Fruit fly (Drosophila melanogaster) whole organism, embryonic: ENCODE data around the gene CG13603.

Source experiments
- ATbp ChIP-seq: fragments of 200-800 bp; sonication (Bioruptor generic); optimal IDR thresholded peaks from 2 replicates; lab custom pipeline; 2017; ENCODE audit warnings: missing biosample characterization, mild to moderate bottlenecking, missing genetic modification characterization, missing genetic modification reagents
- CG10209 ChIP-seq: fragments of 200-800 bp; sonication (Bioruptor generic); optimal IDR thresholded peaks from 3 replicates; lab custom pipeline; 2017; ENCODE audit warnings: missing biosample characterization, mild to moderate bottlenecking, missing genetic modification characterization, missing genetic modification reagents
- CG11247 ChIP-seq: fragments of 200-800 bp; sonication (Bioruptor generic); IDR thresholded peaks from 2 replicates; pipeline ENCODE4 v1.3.6; 2022; ENCODE audit warnings: missing biosample characterization, missing genetic modification characterization
- CG11456 ChIP-seq: fragments of 200-800 bp; sonication (Bioruptor generic); IDR thresholded peaks from 3 replicates; pipeline ENCODE4 v1.3.6; 2022; ENCODE audit warnings: missing biosample characterization, missing genetic modification characterization
- CG11560 ChIP-seq: fragments of 200-800 bp; sonication (Bioruptor generic); IDR thresholded peaks from 3 replicates; pipeline ENCODE4 v1.3.6; 2022; ENCODE audit warnings: missing biosample characterization, missing genetic modification characterization
- CG12155 ChIP-seq: fragments of 200-800 bp; sonication (Bioruptor generic); optimal IDR thresholded peaks from 3 replicates; lab custom pipeline; 2016; ENCODE audit warnings: missing biosample characterization, missing genetic modification characterization
- CG13287 ChIP-seq: fragments of 200-800 bp; sonication (Bioruptor generic); IDR thresholded peaks from 2 replicates; pipeline ENCODE4 v1.3.6; 2022; ENCODE audit warnings: missing biosample characterization, missing genetic modification characterization; ENCODE audit not compliant: partially characterized antibody
- CG16779 ChIP-seq: fragments of 200-800 bp; sonication (Bioruptor generic); IDR thresholded peaks from 2 replicates; pipeline ENCODE4 v1.3.6; 2022; ENCODE audit warnings: missing biosample characterization, missing genetic modification characterization
- CG17359 ChIP-seq: fragments of 200-800 bp; sonication (Bioruptor generic); optimal IDR thresholded peaks from 3 replicates; lab custom pipeline; 2018; ENCODE audit warnings: missing biosample characterization, mild to moderate bottlenecking, missing genetic modification characterization, moderate library complexity
- CG17829 ChIP-seq: fragments of 200-800 bp; optimal IDR thresholded peaks from 2 replicates; lab custom pipeline; 2019; ENCODE audit warnings: missing biosample characterization, mild to moderate bottlenecking, missing genetic modification characterization, moderate library complexity
- CG2202 ChIP-seq: fragments of 200-800 bp; sonication (Bioruptor generic); optimal IDR thresholded peaks from 2 replicates; lab custom pipeline; 2018; ENCODE audit warnings: missing biosample characterization, mild to moderate bottlenecking, missing genetic modification characterization
- CG6654 ChIP-seq: fragments of 200-800 bp; sonication (Bioruptor generic); optimal IDR thresholded peaks from 2 replicates; lab custom pipeline; 2017; ENCODE audit warnings: missing biosample characterization, mild to moderate bottlenecking, missing genetic modification characterization
- CG6854 ChIP-seq: fragments of 200-800 bp; sonication (Bioruptor generic); optimal IDR thresholded peaks from 3 replicates; lab custom pipeline; 2017; ENCODE audit warnings: missing biosample characterization, mild to moderate bottlenecking, missing genetic modification characterization
- CG7786 ChIP-seq: fragments of 200-800 bp; sonication (Bioruptor generic); optimal IDR thresholded peaks from 2 replicates; lab custom pipeline; 2016; ENCODE audit warnings: missing biosample characterization, missing genetic modification characterization
- CG9817 ChIP-seq: fragments of 200-800 bp; sonication (Bioruptor generic); optimal IDR thresholded peaks from 2 replicates; lab custom pipeline; 2018; ENCODE audit warnings: missing biosample characterization, mild to moderate bottlenecking, missing genetic modification characterization, moderate library complexity
- Deaf1 ChIP-seq: fragments of 200-800 bp; optimal IDR thresholded peaks from 3 replicates; lab custom pipeline; 2019; ENCODE audit warnings: missing biosample characterization, mild to moderate bottlenecking, missing genetic modification characterization, moderate library complexity
- Dek ChIP-seq: fragments of 200-800 bp; sonication (Bioruptor generic); optimal IDR thresholded peaks from 3 replicates; lab custom pipeline; 2019; ENCODE audit warnings: missing biosample characterization, mild to moderate bottlenecking, missing genetic modification characterization, moderate library complexity
- Fer1 ChIP-seq: fragments of 200-800 bp; sonication (Bioruptor generic); optimal IDR thresholded peaks from 2 replicates; lab custom pipeline; 2017; ENCODE audit warnings: missing biosample characterization, mild to moderate bottlenecking, missing genetic modification characterization
- Hmx ChIP-seq: fragments of 200-800 bp; sonication (Bioruptor generic); optimal IDR thresholded peaks from 2 replicates; lab custom pipeline; 2016; ENCODE audit warnings: missing biosample characterization, missing genetic modification characterization
- Hr3 ChIP-seq: fragments of 200-800 bp; sonication (Bioruptor generic); optimal IDR thresholded peaks from 3 replicates; lab custom pipeline; 2016; ENCODE audit warnings: missing biosample characterization, missing genetic modification characterization
- Max ChIP-seq: fragments of 200-800 bp; sonication (Bioruptor generic); optimal IDR thresholded peaks from 2 replicates; lab custom pipeline; 2016; ENCODE audit warnings: missing biosample characterization, mild to moderate bottlenecking, missing genetic modification characterization
- Nf-YC ChIP-seq: fragments of 200-800 bp; optimal IDR thresholded peaks from 3 replicates; lab custom pipeline; 2019; ENCODE audit warnings: missing biosample characterization, mild to moderate bottlenecking, missing genetic modification characterization, moderate library complexity
- Oaz ChIP-seq: fragments of 200-800 bp; sonication (Bioruptor generic); IDR thresholded peaks from 2 replicates; pipeline ENCODE4 v1.3.6; 2022; ENCODE audit warnings: missing biosample characterization, missing genetic modification characterization
- Pdp1 ChIP-seq, 2 experiments: fragments of 200-800 bp; sonication (Bioruptor generic); optimal IDR thresholded peaks; 3 replicates each; lab custom pipeline; 2016; ENCODE audit warnings: missing biosample characterization in 2 of 2, missing genetic modification characterization in 2 of 2, mild to moderate bottlenecking in 1 of 2, moderate library complexity in 1 of 2
- Ravus ChIP-seq: fragments of 200-800 bp; sonication (Bioruptor generic); IDR thresholded peaks from 2 replicates; pipeline ENCODE4 v1.3.6; 2022; ENCODE audit warnings: missing biosample characterization, missing genetic modification characterization
- Sox102F ChIP-seq: fragments of 200-800 bp; sonication (Bioruptor generic); optimal IDR thresholded peaks from 2 replicates; lab custom pipeline; 2018; ENCODE audit warnings: missing biosample characterization, mild to moderate bottlenecking, missing genetic modification characterization, moderate library complexity
- Sry-δ ChIP-seq: fragments of 200-800 bp; sonication (Bioruptor generic); optimal IDR thresholded peaks from 2 replicates; lab custom pipeline; 2016; ENCODE audit warnings: missing biosample characterization, missing genetic modification characterization
- Usf ChIP-seq: fragments of 200-800 bp; sonication (Bioruptor generic); optimal IDR thresholded peaks from 2 replicates; lab custom pipeline; 2017; ENCODE audit warnings: missing genotype, missing biosample characterization, missing genetic modification characterization
- ab ChIP-seq: fragments of 200-800 bp; sonication (Bioruptor generic); optimal IDR thresholded peaks from 2 replicates; lab custom pipeline; 2016; ENCODE audit warnings: missing biosample characterization, missing genetic modification characterization
- bigmax ChIP-seq: fragments of 200-800 bp; sonication (Bioruptor generic); optimal IDR thresholded peaks from 2 replicates; lab custom pipeline; 2018; ENCODE audit warnings: missing biosample characterization, mild to moderate bottlenecking, missing genetic modification characterization
- cg ChIP-seq: fragments of 200-800 bp; sonication (Bioruptor generic); optimal IDR thresholded peaks from 3 replicates; lab custom pipeline; 2019; ENCODE audit warnings: missing biosample characterization, mild to moderate bottlenecking, missing genetic modification characterization, moderate library complexity
- crc ChIP-seq: fragments of 200-800 bp; sonication (Bioruptor generic); optimal IDR thresholded peaks from 2 replicates; lab custom pipeline; 2016; ENCODE audit warnings: missing biosample characterization, missing genetic modification characterization
- ewg ChIP-seq: fragments of 200-800 bp; sonication (Bioruptor generic); optimal IDR thresholded peaks from 3 replicates; lab custom pipeline; 2017; ENCODE audit warnings: mild to moderate bottlenecking, missing biosample characterization, missing genetic modification reagents, missing genetic modification characterization
- eyg ChIP-seq: fragments of 200-800 bp; sonication (Bioruptor generic); optimal IDR thresholded peaks from 3 replicates; lab custom pipeline; 2016; ENCODE audit warnings: missing biosample characterization, missing genetic modification characterization
- fd102C ChIP-seq: fragments of 200-800 bp; sonication (Bioruptor generic); optimal IDR thresholded peaks from 2 replicates; lab custom pipeline; 2018; ENCODE audit warnings: missing biosample characterization, mild to moderate bottlenecking, missing genetic modification characterization, moderate library complexity
- gro ChIP-seq: fragments of 200-800 bp; sonication (Bioruptor generic); optimal IDR thresholded peaks from 2 replicates; lab custom pipeline; 2016; ENCODE audit warnings: missing biosample characterization, missing genetic modification characterization
- gsb-n ChIP-seq: fragments of 200-800 bp; sonication (Bioruptor generic); optimal IDR thresholded peaks from 3 replicates; lab custom pipeline; 2018; ENCODE audit warnings: missing biosample characterization, mild to moderate bottlenecking, missing genetic modification characterization
- onecut ChIP-seq: fragments of 200-800 bp; sonication (Bioruptor generic); IDR thresholded peaks from 2 replicates; pipeline ENCODE4 v1.3.6; 2022; ENCODE audit warnings: missing biosample characterization, missing genetic modification characterization
- org-1 ChIP-seq: fragments of 200-800 bp; sonication (Bioruptor generic); optimal IDR thresholded peaks from 2 replicates; lab custom pipeline; 2017; ENCODE audit warnings: missing biosample characterization, missing genetic modification characterization
- pita ChIP-seq: fragments of 200-800 bp; sonication (Bioruptor generic); optimal IDR thresholded peaks from 2 replicates; lab custom pipeline; 2017; ENCODE audit warnings: missing biosample characterization, mild to moderate bottlenecking, missing genetic modification characterization
- prd ChIP-seq, 3 experiments: fragments of >200 bp in 2 of 3; fragments of 200-800 bp in 1 of 3; sonication (Bioruptor generic) in 1 of 3; optimal IDR thresholded peaks in 2 of 3; IDR thresholded peaks in 1 of 3; 2 replicates in 2 of 3; 3 replicates in 1 of 3; pipeline versions ENCODE4 v1.3.6 to Lab custom; 2017 to 2022; ENCODE audit warnings: missing biosample characterization in 1 of 3, missing genetic modification characterization in 1 of 3
- salm ChIP-seq: fragments of 200-800 bp; sonication (Bioruptor generic); optimal IDR thresholded peaks from 2 replicates; lab custom pipeline; 2018; ENCODE audit warnings: missing biosample characterization, mild to moderate bottlenecking, missing genetic modification characterization
- so ChIP-seq: fragments of 200-800 bp; sonication (Bioruptor generic); IDR thresholded peaks from 3 replicates; pipeline ENCODE4 v1.3.6; 2022; ENCODE audit warnings: missing biosample characterization, missing genetic modification characterization
- tio ChIP-seq: fragments of 200-800 bp; sonication (Bioruptor generic); optimal IDR thresholded peaks from 2 replicates; lab custom pipeline; 2017; ENCODE audit warnings: missing biosample characterization, missing genetic modification characterization, inconsistent platforms
- tll ChIP-seq, 2 experiments: fragments of 200-800 bp in 1 of 2; fragments of >200 bp in 1 of 2; sonication (Bioruptor generic) in 1 of 2; optimal IDR thresholded peaks; 2 replicates each; lab custom pipeline; 2017 to 2019; ENCODE audit warnings: missing biosample characterization in 2 of 2, missing genetic modification characterization in 2 of 2, mild to moderate bottlenecking in 1 of 2, moderate library complexity in 1 of 2
- trem ChIP-seq: fragments of 200-800 bp; optimal IDR thresholded peaks from 3 replicates; lab custom pipeline; 2019; ENCODE audit warnings: missing biosample characterization, mild to moderate bottlenecking, missing genetic modification characterization, moderate library complexity
- zfh2 ChIP-seq: fragments of 200-800 bp; sonication (Bioruptor generic); optimal IDR thresholded peaks from 2 replicates; lab custom pipeline; 2016; ENCODE audit warnings: missing biosample characterization, missing genetic modification characterization

CG13603 gene

dm6 chr3R:23960865-23961264 lies 25.5 kb downstream of the CG13603 start (continued):
- no peak for TF ChIP-seq tll (GFP tag; optimal IDR thresholded peaks at IDR 0.05; lab: Kevin White, UChicago)
- TF ChIP-seq so (GFP tag; lab: Robert Waterston, UW), result no peak
- no peak for TF ChIP-seq Deaf1 (tag; lab: Kevin White, UChicago)

dm6 chr3R:23958091-23958838 lies 28.1 kb downstream of the CG13603 start, which contains the start of the genes GluProRS and AP-1sigma:
Gene GluProRS, minus strand, starts transcription at chr3R:23958391.
Gene AP-1sigma, plus strand, starts transcription at chr3R:23958651.
- TF ChIP-seq ewg (peak; percentile 79), CG6654 (GFP tag; lab: Kevin White, UChicago) (peak; percentile 42), CG12155 (GFP tag; lab: Kevin White, UChicago) (peak; percentile 92), CG16779 (GFP tag; lab: Robert Waterston, UW) (peak; percentile 83), Hr3 (GFP tag; lab: Kevin White, UChicago) (peak; percentile 93), onecut (GFP tag; lab: Robert Waterston, UW) (peak; percentile 82), CG11456 (GFP tag; lab: Robert Waterston, UW) (peak; percentile 97), zfh2 (GFP tag; lab: Kevin White, UChicago) (peak; percentile 92), crc (peak; percentile 50), CG17359 (tag; lab: Kevin White, UChicago) (peak; percentile 84), Nf-YC (peak; percentile 82), pita (GFP tag; lab: Kevin White, UChicago) (no peak), Sry-δ (GFP tag; lab: Kevin White, UChicago) (peak; percentile 91), org-1 (GFP tag; lab: Kevin White, UChicago) (peak; percentile 77), bigmax (GFP tag; lab: Kevin White, UChicago) (peak; percentile 98), Usf (GFP tag; lab: Kevin White, UChicago) (peak; percentile 79), Fer1 (GFP tag; lab: Kevin White, UChicago) (peak; percentile 83), Pdp1 (GFP tag; optimal IDR thresholded peaks at IDR 0.05; lab: Kevin White, UChicago) (peak; percentile 77 to 92), Sox102F (peak; percentile 90), CG2202 (peak; percentile 67), tio (peak; percentile 87), Hmx (GFP tag; lab: Kevin White, UChicago) (no peak), prd (optimal IDR thresholded peaks at IDR 0.05; lab: Kevin White, UChicago) (no peak), prd (GFP tag; IDR thresholded peaks at IDR 0.05; lab: Robert Waterston, UW) (peak; percentile 98), CG6854 (GFP tag; lab: Kevin White, UChicago) (no peak), CG10209 (GFP tag; lab: Kevin White, UChicago) (peak; percentile 84), Oaz (GFP tag; lab: Robert Waterston, UW) (peak; percentile 93), gro (GFP tag; lab: Kevin White, UChicago) (peak; percentile 52), Ravus (GFP tag; lab: Robert Waterston, UW) (peak; percentile 88), CG11560 (tag; lab: Robert Waterston, UW) (peak; percentile 87), CG13287 (GFP tag; lab: Robert Waterston, UW) (peak; percentile 96), gsb-n (peak; percentile 87), eyg (peak; percentile 48), Dek (tag; lab: Kevin White, UChicago) (peak; percentile 88), ATbp (GFP tag; lab: Kevin White, UChicago) (peak; percentile 72), fd102C (GFP tag; lab: Kevin White, UChicago) (peak; percentile 59), CG11247 (GFP tag; lab: Robert Waterston, UW) (peak; percentile 97), CG9817 (tag; lab: Kevin White, UChicago) (peak; percentile 94), trem (tag; lab: Kevin White, UChicago) (peak; percentile 86), Max (GFP tag; lab: Kevin White, UChicago) (peak; percentile 94), cg (GFP tag; lab: Kevin White, UChicago) (peak; percentile 90), ab (GFP tag; lab: Kevin White, UChicago) (peak; percentile 55), salm (tag; lab: Kevin White, UChicago) (peak; percentile 52), CG7786 (GFP tag; lab: Kevin White, UChicago) (peak; percentile 82), CG17829 (tag; lab: Kevin White, UChicago) (peak; percentile 89)
